Worm (Caenorhabditis elegans) whole organism, early embryonic: ENCODE measurements around the gene haly-1.

Experiments used
- B0310.2 ChIP-seq: sonication (generic microtip); optimal IDR thresholded peaks from 2 replicates; lab custom pipeline; 2016; ENCODE audit warnings: mild to moderate bottlenecking, missing genetic modification characterization, missing compliant biosample characterization
- F13C5.2 ChIP-seq: sonication (generic microtip); optimal IDR thresholded peaks from 2 replicates; lab custom pipeline; 2017; ENCODE audit warnings: mild to moderate bottlenecking, missing genetic modification characterization, inconsistent platforms, missing compliant biosample characterization
- aly-1 ChIP-seq: sonication (generic microtip); optimal IDR thresholded peaks from 2 replicates; lab custom pipeline; 2016; ENCODE audit warnings: missing genetic modification characterization, missing compliant biosample characterization
- ama-1 ChIP-seq: fragments of 150-350 bp; optimal IDR thresholded peaks from 2 replicates; lab custom pipeline; 2014
- ceh-13 ChIP-seq: fragments of 200-800 bp; sonication (Bioruptor generic); optimal IDR thresholded peaks from 2 replicates; lab custom pipeline; 2018; ENCODE audit warnings: mild to moderate bottlenecking, missing genetic modification characterization, missing compliant biosample characterization
- ceh-36 ChIP-seq: sonication (generic microtip); optimal IDR thresholded peaks from 2 replicates; lab custom pipeline; 2016; ENCODE audit warnings: missing genetic modification characterization, inconsistent platforms, missing compliant biosample characterization
- ets-7 ChIP-seq: sonication (generic microtip); optimal IDR thresholded peaks from 2 replicates; lab custom pipeline; 2016; ENCODE audit warnings: missing genotype, missing genetic modification characterization, missing compliant biosample characterization
- flt-1 ChIP-seq: fragments of 200-800 bp; sonication (Bioruptor generic); IDR thresholded peaks from 2 replicates; pipeline ENCODE4 v1.3.6; 2022; ENCODE audit warnings: missing genetic modification characterization, missing compliant biosample characterization
- hmbx-1 ChIP-seq: sonication (generic microtip); optimal IDR thresholded peaks from 2 replicates; lab custom pipeline; 2016; ENCODE audit warnings: mild to moderate bottlenecking, missing genetic modification characterization, missing compliant biosample characterization
- hmg-4 ChIP-seq: fragments of 200-800 bp; sonication (Bioruptor generic); optimal IDR thresholded peaks from 2 replicates; lab custom pipeline; 2018; ENCODE audit warnings: mild to moderate bottlenecking, missing genetic modification characterization, missing compliant biosample characterization
- hnd-1 ChIP-seq: sonication (generic microtip); optimal IDR thresholded peaks from 2 replicates; lab custom pipeline; 2016; ENCODE audit warnings: missing genetic modification characterization, missing compliant biosample characterization
- pes-1 ChIP-seq: fragments of 200-800 bp; sonication (Bioruptor generic); IDR thresholded peaks from 2 replicates; pipeline ENCODE4 v1.3.6; 2022; ENCODE audit warnings: missing genetic modification reagents, missing genetic modification characterization, missing compliant biosample characterization
- scrt-1 ChIP-seq: fragments of 200-800 bp; sonication (Bioruptor generic); IDR thresholded peaks from 2 replicates; pipeline ENCODE4 v1.3.6; 2022; ENCODE audit warnings: missing genetic modification characterization, missing compliant biosample characterization
- sea-1 ChIP-seq: fragments of 200-800 bp; sonication (Bioruptor generic); conservative IDR thresholded peaks from 2 replicates; pipeline ENCODE4 v1.3.6; 2022; ENCODE audit warnings: missing genetic modification characterization, missing compliant biosample characterization
- tbx-11 ChIP-seq: fragments of 200-800 bp; sonication (Bioruptor generic); IDR thresholded peaks from 2 replicates; pipeline ENCODE4 v1.3.6; 2022; ENCODE audit warnings: missing genetic modification characterization, missing compliant biosample characterization
- tbx-37 ChIP-seq: fragments of 200-800 bp; sonication (Bioruptor generic); conservative IDR thresholded peaks from 2 replicates; pipeline ENCODE4 v1.3.6; 2022; ENCODE audit warnings: missing genetic modification reagents, missing genetic modification characterization, missing compliant biosample characterization
- tra-4 ChIP-seq: sonication (generic microtip); optimal IDR thresholded peaks from 2 replicates; lab custom pipeline; 2017; ENCODE audit warnings: missing genetic modification characterization, missing compliant biosample characterization

The haly-1 gene

ce11 chrX:10853271-10853670, 43.1 kb downstream of the haly-1 start:
- no peak for TF ChIP-seq flt-1 (GFP tag; lab: Robert Waterston, UW)
- TF ChIP-seq ama-1 (lab: Kevin White, UChicago) = no peak
- no peak for TF ChIP-seq hmg-4 (GFP tag; lab: Kevin White, UChicago)
- no peak for TF ChIP-seq aly-1
- TF ChIP-seq scrt-1 (GFP tag; lab: Robert Waterston, UW) = no peak
- no peak for TF ChIP-seq B0310.2 (tag; lab: Kevin White, UChicago)
- no peak for TF ChIP-seq ets-7
- no peak for TF ChIP-seq ceh-13
- no peak for TF ChIP-seq tra-4 (tag; lab: Kevin White, UChicago)
- TF ChIP-seq tbx-11 (GFP tag; lab: Robert Waterston, UW) = no peak
- TF ChIP-seq ceh-36 (tag; lab: Kevin White, UChicago) = no peak
- no peak for TF ChIP-seq hmbx-1
- no peak for TF ChIP-seq F13C5.2
- no peak for TF ChIP-seq pes-1 (GFP tag; lab: Robert Waterston, UW)
- no peak for TF ChIP-seq sea-1
- no peak for TF ChIP-seq tbx-37 (GFP tag; lab: Robert Waterston, UW)

ce11 chrX:10851735-10852134, 44.7 kb downstream of the haly-1 start:
- TF ChIP-seq ama-1 (lab: Kevin White, UChicago) = no peak
- TF ChIP-seq B0310.2 (tag; lab: Kevin White, UChicago) = no peak
- no peak for TF ChIP-seq sea-1
- no peak for TF ChIP-seq scrt-1 (GFP tag; lab: Robert Waterston, UW)
- TF ChIP-seq F13C5.2 = no peak
- TF ChIP-seq hmbx-1 = no peak
- no peak for TF ChIP-seq ets-7
- TF ChIP-seq aly-1 = no peak
- TF ChIP-seq pes-1 (GFP tag; lab: Robert Waterston, UW) = no peak

DNA sequence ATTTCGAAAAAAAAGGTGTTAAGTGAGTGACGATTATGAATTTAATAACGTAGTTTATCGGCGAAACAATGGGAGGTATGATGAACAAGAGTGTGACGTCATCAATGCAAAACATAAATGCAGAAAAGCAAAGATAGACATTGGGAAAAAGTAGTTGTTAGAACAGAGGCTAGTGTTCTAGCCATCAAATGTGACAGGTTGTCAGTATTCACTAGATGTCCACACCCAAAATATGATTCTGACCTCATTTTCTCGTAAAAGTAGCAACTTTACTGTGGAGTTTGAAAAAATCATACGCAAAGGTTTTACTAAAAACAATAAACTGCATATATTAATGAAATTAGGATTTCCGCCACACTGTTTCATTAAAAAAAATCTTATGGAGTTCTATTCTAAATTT, 45.2 kb downstream of the haly-1 start:
- TF ChIP-seq pes-1 (GFP tag; lab: Robert Waterston, UW) = no peak
- no peak for TF ChIP-seq flt-1 (GFP tag; lab: Robert Waterston, UW)

DNA sequence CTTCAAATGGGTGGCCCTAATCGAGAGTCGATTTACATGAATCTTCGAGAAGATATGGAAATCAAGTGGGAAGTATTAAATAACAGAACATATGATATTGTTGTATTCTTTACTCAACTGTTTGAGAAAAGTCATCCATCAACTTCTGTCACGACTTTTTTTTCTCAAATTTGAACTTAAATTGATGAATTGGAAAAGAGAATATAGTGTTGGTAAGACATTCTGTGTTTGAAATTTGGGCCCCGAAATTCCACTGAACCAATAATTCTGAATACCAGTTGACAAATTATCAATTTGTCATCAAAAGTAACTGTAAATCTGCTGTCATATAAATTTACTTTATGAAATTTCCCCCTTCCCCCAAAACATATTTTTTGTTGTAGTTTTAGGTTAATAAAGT, 49.5 kb downstream of the haly-1 start:
- no peak for TF ChIP-seq ets-7
- TF ChIP-seq F13C5.2 = no peak
- TF ChIP-seq ceh-36 (tag; lab: Kevin White, UChicago) = no peak
- no peak for TF ChIP-seq tbx-37 (GFP tag; lab: Robert Waterston, UW)
- no peak for TF ChIP-seq sea-1
- TF ChIP-seq B0310.2 (tag; lab: Kevin White, UChicago) = no peak
- no peak for TF ChIP-seq hmbx-1
- TF ChIP-seq hnd-1 (tag; lab: Kevin White, UChicago) = no peak
- TF ChIP-seq aly-1 = no peak
- no peak for TF ChIP-seq ceh-13
- TF ChIP-seq tbx-11 (GFP tag; lab: Robert Waterston, UW) = no peak
- TF ChIP-seq pes-1 (GFP tag; lab: Robert Waterston, UW) = no peak
- no peak for TF ChIP-seq ama-1 (lab: Kevin White, UChicago)
- TF ChIP-seq hmg-4 (GFP tag; lab: Kevin White, UChicago) = no peak
- no peak for TF ChIP-seq tra-4 (tag; lab: Kevin White, UChicago)

DNA sequence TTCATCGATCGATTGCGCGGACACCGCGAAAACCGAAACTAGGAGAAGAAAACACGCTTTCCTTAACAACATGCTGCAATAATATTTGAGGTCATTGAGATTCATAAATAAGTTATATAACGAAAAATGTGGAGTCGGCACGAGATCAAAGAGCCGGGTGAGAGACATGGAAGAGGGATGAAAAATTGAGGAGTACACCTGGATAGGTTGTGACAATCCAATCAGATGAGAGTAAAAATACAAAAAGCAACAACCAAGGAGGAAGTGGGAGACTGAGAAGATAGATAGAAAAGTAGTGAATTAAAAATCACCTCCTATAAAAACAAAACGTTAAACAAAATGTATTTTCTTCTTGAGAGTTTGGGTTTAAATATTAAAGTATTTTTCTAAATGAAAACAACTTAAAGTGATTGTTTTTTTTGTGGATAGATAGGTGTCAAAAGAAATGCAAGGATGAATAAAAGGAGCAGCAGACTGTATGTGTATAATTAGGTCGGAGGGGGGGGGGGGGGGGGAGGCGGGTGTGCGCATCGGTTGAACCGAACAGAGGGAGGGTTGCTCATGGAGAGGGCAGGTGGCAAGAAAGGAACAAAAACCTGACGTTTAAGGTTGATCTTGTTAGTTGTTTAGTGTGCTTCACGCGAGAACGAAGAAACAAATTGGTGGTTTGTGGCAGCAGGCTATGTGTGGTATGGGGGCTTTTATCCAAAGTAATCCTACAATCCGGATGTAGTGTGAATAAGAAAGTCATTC, 51.6 kb downstream of the haly-1 start, which contains the start of gene C05A9.2:
Gene C05A9.2 (minus strand): TSS at position 73 of the 753 bp plus-strand sequence.
- no peak for TF ChIP-seq sea-1
- no peak for TF ChIP-seq ama-1 (lab: Kevin White, UChicago)
- TF ChIP-seq hmbx-1 = no peak
- TF ChIP-seq ceh-36 (tag; lab: Kevin White, UChicago) = peak; percentile 19

DNA sequence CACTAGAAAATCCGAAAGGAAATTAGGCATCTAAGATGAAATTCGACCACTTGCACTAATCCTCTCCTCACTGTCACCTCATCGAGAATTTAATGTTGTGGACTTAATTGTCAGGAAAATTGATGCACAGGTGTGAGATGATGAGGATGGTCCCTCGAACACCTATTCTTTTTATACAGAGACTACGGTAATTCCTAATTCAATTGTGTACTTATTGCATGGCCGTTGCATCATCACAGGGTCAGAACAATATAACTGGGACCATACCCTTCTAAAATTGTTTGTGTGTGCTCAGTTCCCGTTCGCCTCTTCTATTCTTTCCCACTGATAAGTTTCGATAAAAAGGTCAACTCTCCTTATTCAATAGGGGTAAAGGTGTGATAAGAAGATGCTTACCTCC, 52.3 kb downstream of the haly-1 start:
- TF ChIP-seq tra-4 (tag; lab: Kevin White, UChicago) (no peak), flt-1 (GFP tag; lab: Robert Waterston, UW) (no peak), hmbx-1 (no peak), B0310.2 (tag; lab: Kevin White, UChicago) (no peak), scrt-1 (GFP tag; lab: Robert Waterston, UW) (no peak), ama-1 (lab: Kevin White, UChicago) (no peak), ceh-36 (tag; lab: Kevin White, UChicago) (peak; percentile 43), tbx-37 (GFP tag; lab: Robert Waterston, UW) (no peak), hmg-4 (GFP tag; lab: Kevin White, UChicago) (no peak), aly-1 (no peak), ceh-13 (no peak), pes-1 (GFP tag; lab: Robert Waterston, UW) (0 out of 2 replicates have a peak, but pooled peaks have one; percentile 35)
